Worm (Caenorhabditis elegans): ENCODE measurements around the gene nac-2.

DNA sequence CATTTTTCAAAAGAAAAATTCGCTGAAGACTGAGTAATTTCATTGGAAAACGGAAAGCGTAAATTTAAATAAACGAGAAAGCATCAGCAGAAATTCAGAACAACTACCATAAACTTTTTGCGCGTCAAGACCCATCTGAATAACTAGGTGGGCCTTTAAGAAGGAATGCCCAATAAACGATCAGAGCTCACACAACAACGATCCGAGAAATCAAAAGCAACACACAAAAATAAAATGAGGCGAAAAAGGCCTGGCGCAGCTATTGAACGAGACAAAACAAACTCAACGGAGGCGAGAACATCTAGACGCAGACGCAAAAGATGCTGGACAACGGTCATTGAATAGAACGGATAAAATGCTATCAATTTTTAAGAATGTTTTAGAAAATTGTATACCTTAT lies 44.2 kb downstream of the nac-2 start:
- TF ChIP-seq aly-2 (tag; optimal IDR thresholded peaks at IDR 0.05) (no peak), nhr-23 (tag; optimal IDR thresholded peaks at IDR 0.05) (no peak), ama-1 (optimal IDR thresholded peaks at IDR 0.05) (no peak), ceh-16 (tag; optimal IDR thresholded peaks at IDR 0.05) (no peak), ceh-82 (tag; optimal IDR thresholded peaks at IDR 0.05) (no peak), nhr-237 (tag; optimal IDR thresholded peaks at IDR 0.05) (no peak), R02D3.7 (tag; optimal IDR thresholded peaks at IDR 0.05) (no peak), nhr-12 (tag; optimal IDR thresholded peaks at IDR 0.05) (no peak), lin-15B (tag; optimal IDR thresholded peaks at IDR 0.05) (no peak), fkh-10 (GFP tag; optimal IDR thresholded peaks at IDR 0.05) (no peak), daf-12 (tag; optimal IDR thresholded peaks at IDR 0.05) (no peak)
